Worm (Caenorhabditis elegans) whole organism, early embryonic: Measurements from ENCODE around the gene twk-31.
A peak's percentile ranks its signal among the peaks of the same experiment; 100 is the strongest.

Experiments
- B0310.2 ChIP-seq: sonication (generic microtip); optimal IDR thresholded peaks from 2 replicates; lab custom pipeline; 2016; ENCODE audit warnings: mild to moderate bottlenecking, missing genetic modification characterization, missing compliant biosample characterization
- F13C5.2 ChIP-seq: sonication (generic microtip); optimal IDR thresholded peaks from 2 replicates; lab custom pipeline; 2017; ENCODE audit warnings: mild to moderate bottlenecking, missing genetic modification characterization, inconsistent platforms, missing compliant biosample characterization
- aly-1 ChIP-seq: sonication (generic microtip); optimal IDR thresholded peaks from 2 replicates; lab custom pipeline; 2016; ENCODE audit warnings: missing genetic modification characterization, missing compliant biosample characterization
- ama-1 ChIP-seq: fragments of 150-350 bp; optimal IDR thresholded peaks from 2 replicates; lab custom pipeline; 2014
- ceh-13 ChIP-seq: fragments of 200-800 bp; sonication (Bioruptor generic); optimal IDR thresholded peaks from 2 replicates; lab custom pipeline; 2018; ENCODE audit warnings: mild to moderate bottlenecking, missing genetic modification characterization, missing compliant biosample characterization
- ceh-36 ChIP-seq: sonication (generic microtip); optimal IDR thresholded peaks from 2 replicates; lab custom pipeline; 2016; ENCODE audit warnings: missing genetic modification characterization, inconsistent platforms, missing compliant biosample characterization
- ets-7 ChIP-seq: sonication (generic microtip); optimal IDR thresholded peaks from 2 replicates; lab custom pipeline; 2016; ENCODE audit warnings: missing genotype, missing genetic modification characterization, missing compliant biosample characterization
- flt-1 ChIP-seq: fragments of 200-800 bp; sonication (Bioruptor generic); IDR thresholded peaks from 2 replicates; pipeline ENCODE4 v1.3.6; 2022; ENCODE audit warnings: missing genetic modification characterization, missing compliant biosample characterization
- hmbx-1 ChIP-seq: sonication (generic microtip); optimal IDR thresholded peaks from 2 replicates; lab custom pipeline; 2016; ENCODE audit warnings: mild to moderate bottlenecking, missing genetic modification characterization, missing compliant biosample characterization
- hmg-4 ChIP-seq: fragments of 200-800 bp; sonication (Bioruptor generic); optimal IDR thresholded peaks from 2 replicates; lab custom pipeline; 2018; ENCODE audit warnings: mild to moderate bottlenecking, missing genetic modification characterization, missing compliant biosample characterization
- hnd-1 ChIP-seq: sonication (generic microtip); optimal IDR thresholded peaks from 2 replicates; lab custom pipeline; 2016; ENCODE audit warnings: missing genetic modification characterization, missing compliant biosample characterization
- pes-1 ChIP-seq: fragments of 200-800 bp; sonication (Bioruptor generic); IDR thresholded peaks from 2 replicates; pipeline ENCODE4 v1.3.6; 2022; ENCODE audit warnings: missing genetic modification reagents, missing genetic modification characterization, missing compliant biosample characterization
- scrt-1 ChIP-seq: fragments of 200-800 bp; sonication (Bioruptor generic); IDR thresholded peaks from 2 replicates; pipeline ENCODE4 v1.3.6; 2022; ENCODE audit warnings: missing genetic modification characterization, missing compliant biosample characterization
- sea-1 ChIP-seq: fragments of 200-800 bp; sonication (Bioruptor generic); conservative IDR thresholded peaks from 2 replicates; pipeline ENCODE4 v1.3.6; 2022; ENCODE audit warnings: missing genetic modification characterization, missing compliant biosample characterization
- tbx-11 ChIP-seq: fragments of 200-800 bp; sonication (Bioruptor generic); IDR thresholded peaks from 2 replicates; pipeline ENCODE4 v1.3.6; 2022; ENCODE audit warnings: missing genetic modification characterization, missing compliant biosample characterization
- tbx-37 ChIP-seq: fragments of 200-800 bp; sonication (Bioruptor generic); conservative IDR thresholded peaks from 2 replicates; pipeline ENCODE4 v1.3.6; 2022; ENCODE audit warnings: missing genetic modification reagents, missing genetic modification characterization, missing compliant biosample characterization
- tra-4 ChIP-seq: sonication (generic microtip); optimal IDR thresholded peaks from 2 replicates; lab custom pipeline; 2017; ENCODE audit warnings: missing genetic modification characterization, missing compliant biosample characterization

twk-31 gene

DNA sequence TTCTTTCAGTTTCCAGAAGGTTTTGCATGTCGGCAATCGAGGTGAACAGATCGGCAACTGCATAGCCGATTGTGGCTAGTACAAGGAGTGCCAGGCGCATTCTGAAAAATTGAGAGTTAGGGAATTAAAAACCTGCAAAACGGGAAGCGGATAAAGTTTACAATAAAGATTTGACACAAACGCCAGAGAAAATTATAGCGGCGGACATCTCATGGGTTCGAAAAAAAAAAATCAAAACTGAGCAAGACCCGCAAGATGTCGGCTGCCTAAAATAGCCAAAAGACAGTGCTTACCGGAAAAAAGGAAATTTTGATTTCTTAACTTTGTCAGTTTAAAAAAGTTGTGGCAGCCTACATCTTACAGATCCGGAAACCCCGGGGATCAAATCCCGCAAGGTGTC lies 32.6 kb upstream of the twk-31 start, which contains the start of gene dpy-18:
Gene dpy-18, minus strand, starts transcription at position 101 of the 400 bp plus-strand sequence.
- TF ChIP-seq hmg-4 (no peak), aly-1 (tag; lab: Kevin White, UChicago) (no peak), scrt-1 (GFP tag; lab: Robert Waterston, UW) (no peak), flt-1 (GFP tag; lab: Robert Waterston, UW) (no peak), hmbx-1 (tag; lab: Kevin White, UChicago) (no peak), sea-1 (GFP tag; lab: Robert Waterston, UW) (no peak), ceh-13 (GFP tag; lab: Kevin White, UChicago) (no peak)

- no peak for TF ChIP-seq B0310.2 (tag; lab: Kevin White, UChicago)
- TF ChIP-seq hmbx-1 (tag; lab: Kevin White, UChicago): no peak
- no peak for TF ChIP-seq flt-1 (GFP tag; lab: Robert Waterston, UW)
- TF ChIP-seq aly-1 (tag; lab: Kevin White, UChicago): no peak
- TF ChIP-seq hmg-4: no peak
- TF ChIP-seq tbx-37 (GFP tag; lab: Robert Waterston, UW): no peak
- TF ChIP-seq ets-7 (tag; lab: Kevin White, UChicago): no peak
- TF ChIP-seq sea-1 (GFP tag; lab: Robert Waterston, UW): no peak
- TF ChIP-seq ama-1 (lab: Kevin White, UChicago): no peak
- TF ChIP-seq scrt-1 (GFP tag; lab: Robert Waterston, UW): no peak
- TF ChIP-seq hnd-1: no peak
- TF ChIP-seq tbx-11: no peak
- no peak for TF ChIP-seq pes-1 (GFP tag; lab: Robert Waterston, UW)
- TF ChIP-seq tra-4 (tag; lab: Kevin White, UChicago): no peak
- no peak for TF ChIP-seq ceh-13 (GFP tag; lab: Kevin White, UChicago)
- TF ChIP-seq F13C5.2 (tag; lab: Kevin White, UChicago): no peak
- TF ChIP-seq ceh-36 (tag; lab: Kevin White, UChicago): no peak
Observed at ce11 chrIII:11378450-11378849, 32.0 kb upstream of the twk-31 start.

ce11 chrIII:11378910-11379309 lies 31.6 kb upstream of the twk-31 start:
- no peak for TF ChIP-seq scrt-1 (GFP tag; lab: Robert Waterston, UW)
- no peak for TF ChIP-seq tra-4 (tag; lab: Kevin White, UChicago)
- no peak for TF ChIP-seq hmbx-1 (tag; lab: Kevin White, UChicago)
- TF ChIP-seq tbx-37 (GFP tag; lab: Robert Waterston, UW): no peak

- TF ChIP-seq hnd-1 (no peak), hmbx-1 (tag; lab: Kevin White, UChicago) (no peak), ceh-36 (tag; lab: Kevin White, UChicago) (no peak), flt-1 (GFP tag; lab: Robert Waterston, UW) (no peak), pes-1 (GFP tag; lab: Robert Waterston, UW) (no peak)
Observed at ce11 chrIII:11380555-11380954, 29.9 kb upstream of the twk-31 start.

ce11 chrIII:11381922-11382321 lies 28.6 kb upstream of the twk-31 start, which contains the start of gene subs-4:
Gene subs-4 (plus strand): TSS chrIII:11382222.
- TF ChIP-seq tra-4 (tag; lab: Kevin White, UChicago): no peak
- TF ChIP-seq sea-1 (GFP tag; lab: Robert Waterston, UW): no peak
- TF ChIP-seq scrt-1 (GFP tag; lab: Robert Waterston, UW): no peak
- TF ChIP-seq hnd-1: no peak
- no peak for TF ChIP-seq aly-1 (tag; lab: Kevin White, UChicago)
- no peak for TF ChIP-seq flt-1 (GFP tag; lab: Robert Waterston, UW)
- TF ChIP-seq tbx-11: no peak
- TF ChIP-seq ceh-13 (GFP tag; lab: Kevin White, UChicago): no peak
- no peak for TF ChIP-seq ama-1 (lab: Kevin White, UChicago)
- no peak for TF ChIP-seq B0310.2 (tag; lab: Kevin White, UChicago)
- TF ChIP-seq pes-1 (GFP tag; lab: Robert Waterston, UW): no peak
- no peak for TF ChIP-seq F13C5.2 (tag; lab: Kevin White, UChicago)
- no peak for TF ChIP-seq ceh-36 (tag; lab: Kevin White, UChicago)
- no peak for TF ChIP-seq tbx-37 (GFP tag; lab: Robert Waterston, UW)
- TF ChIP-seq hmbx-1 (tag; lab: Kevin White, UChicago): no peak
- TF ChIP-seq ets-7 (tag; lab: Kevin White, UChicago): no peak
- no peak for TF ChIP-seq hmg-4

ce11 chrIII:11389384-11389783 lies 21.1 kb upstream of the twk-31 start:
- 0 out of 2 replicates have a peak, but pooled peaks have one; percentile 19 for TF ChIP-seq sea-1 (GFP tag; lab: Robert Waterston, UW)
- no peak for TF ChIP-seq hmg-4

ce11 chrIII:11390832-11391231 lies 19.6 kb upstream of the twk-31 start:
- TF ChIP-seq hmbx-1 (tag; lab: Kevin White, UChicago) (no peak), hmg-4 (no peak), flt-1 (GFP tag; lab: Robert Waterston, UW) (no peak), ceh-13 (GFP tag; lab: Kevin White, UChicago) (no peak), ama-1 (lab: Kevin White, UChicago) (no peak), aly-1 (tag; lab: Kevin White, UChicago) (no peak), pes-1 (GFP tag; lab: Robert Waterston, UW) (no peak), tbx-37 (GFP tag; lab: Robert Waterston, UW) (no peak), ceh-36 (tag; lab: Kevin White, UChicago) (no peak), B0310.2 (tag; lab: Kevin White, UChicago) (no peak), ets-7 (tag; lab: Kevin White, UChicago) (no peak), sea-1 (GFP tag; lab: Robert Waterston, UW) (no peak), scrt-1 (GFP tag; lab: Robert Waterston, UW) (no peak), hnd-1 (no peak), F13C5.2 (tag; lab: Kevin White, UChicago) (no peak), tbx-11 (no peak), tra-4 (tag; lab: Kevin White, UChicago) (no peak)
